Worm (Caenorhabditis elegans): ENCODE measurements around the gene hacd-1.
A peak's percentile ranks its signal among the peaks of the same experiment; 100 is the strongest.

hacd-1 gene

DNA sequence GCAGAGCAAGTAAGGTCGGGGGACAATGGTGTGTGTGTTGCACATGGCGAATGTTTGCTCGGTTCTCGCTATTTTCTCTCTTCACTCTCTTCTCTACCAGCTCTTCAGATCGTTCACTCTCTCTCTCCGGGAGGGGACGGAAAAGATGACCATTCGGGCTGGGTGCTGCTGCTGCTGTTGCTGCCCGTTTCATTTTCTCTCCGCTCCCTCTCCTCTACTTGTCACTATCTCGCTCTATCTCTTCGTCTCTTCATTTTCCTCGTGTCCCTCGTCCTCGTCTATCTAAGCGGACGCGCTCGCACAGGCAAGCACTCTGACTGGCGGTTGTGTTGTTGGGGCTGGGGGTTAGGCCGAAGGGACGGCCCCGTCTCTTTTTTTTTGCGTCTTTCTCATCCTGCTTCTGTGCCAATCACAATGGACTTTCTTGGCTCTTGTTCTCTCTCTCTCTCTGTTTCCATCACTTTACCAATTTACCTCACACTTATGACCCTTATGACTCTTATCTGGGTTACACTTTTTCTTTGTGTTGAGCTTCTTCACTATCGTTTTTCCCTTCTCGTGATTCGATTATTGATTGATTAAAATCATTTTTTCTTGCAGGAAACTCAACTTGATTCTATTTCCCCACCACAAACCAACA lies 14.4 kb downstream of the hacd-1 start, which contains the start of the genes F53E2.2 and unc-60 (continued):
- TF ChIP-seq zag-1 (tag; optimal IDR thresholded peaks at IDR 0.05) (peak; percentile 62), sem-4 (tag; optimal IDR thresholded peaks at IDR 0.05) (peak; percentile 35)

DNA sequence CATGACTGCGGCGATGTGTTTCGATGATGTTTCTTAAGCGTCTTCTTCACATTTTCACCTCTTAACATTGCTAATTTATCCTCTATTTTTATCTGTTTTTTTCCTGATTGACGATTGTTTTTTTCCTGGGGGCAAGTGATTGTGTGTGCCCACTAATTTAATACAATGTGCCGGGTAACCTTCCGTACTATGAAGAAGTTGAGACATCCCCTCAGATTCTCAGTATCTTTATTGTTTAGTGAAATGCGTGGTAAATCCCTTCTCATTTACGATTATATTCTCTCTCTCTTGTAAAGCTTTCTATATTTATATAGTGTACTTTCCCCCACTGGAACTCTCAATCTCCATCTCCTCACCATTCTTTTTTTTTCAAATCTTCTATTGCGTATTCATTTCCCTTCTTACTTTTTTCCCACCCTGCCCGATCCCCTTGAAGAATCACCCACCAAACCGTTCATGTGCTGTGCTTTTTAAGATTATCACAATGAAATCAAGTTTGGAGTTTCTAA lies 16.2 kb downstream of the hacd-1 start:
- TF ChIP-seq nhr-77 (tag; optimal IDR thresholded peaks at IDR 0.05) = no peak
- no peak for TF ChIP-seq unc-39 (tag; optimal IDR thresholded peaks at IDR 0.05)
- no peak for TF ChIP-seq egl-27 (tag; optimal IDR thresholded peaks at IDR 0.05)
- no peak for TF ChIP-seq sma-3 (GFP tag; optimal IDR thresholded peaks at IDR 0.05)
- no peak for TF ChIP-seq zag-1 (tag; optimal IDR thresholded peaks at IDR 0.05)
- no peak for TF ChIP-seq nhr-21 (tag; optimal IDR thresholded peaks at IDR 0.05)
- no peak for TF ChIP-seq Y55F3AM.14 (GFP tag; optimal IDR thresholded peaks at IDR 0.05)
- no peak for TF ChIP-seq nhr-129 (tag; optimal IDR thresholded peaks at IDR 0.05)
- TF ChIP-seq lsy-2 (tag; optimal IDR thresholded peaks at IDR 0.05) = no peak
- TF ChIP-seq skn-1 (tag; optimal IDR thresholded peaks at IDR 0.05) = no peak
- TF ChIP-seq ztf-11 (tag; optimal IDR thresholded peaks at IDR 0.05) = no peak
- TF ChIP-seq crh-2 (tag; optimal IDR thresholded peaks at IDR 0.05) = no peak
- no peak for TF ChIP-seq blmp-1 (tag; optimal IDR thresholded peaks at IDR 0.05; ENCODE audit: insufficient read depth)

DNA sequence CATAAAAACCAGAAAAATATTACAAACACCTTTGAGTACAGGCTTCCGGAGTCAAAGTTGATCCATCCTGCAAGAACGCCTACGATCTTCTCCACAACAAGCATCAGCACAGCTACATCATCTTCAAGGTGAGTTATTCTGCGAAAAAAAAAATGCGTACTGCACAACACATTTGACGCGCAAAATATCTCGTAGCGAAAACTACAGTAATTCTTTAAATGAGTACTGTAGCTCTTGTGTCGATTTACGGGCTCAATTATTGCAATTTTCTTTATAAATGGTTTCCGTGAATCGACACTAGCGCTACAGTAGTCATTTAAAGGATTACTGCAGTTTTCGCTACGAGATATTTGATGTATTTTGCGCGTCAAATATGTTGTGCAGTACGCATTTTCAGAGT lies 16.7 kb downstream of the hacd-1 start:
- TF ChIP-seq lin-11 (tag; optimal IDR thresholded peaks at IDR 0.05) (no peak), unc-55 (GFP tag; optimal IDR thresholded peaks at IDR 0.05) (no peak), sem-4 (tag; optimal IDR thresholded peaks at IDR 0.05) (no peak), unc-62 (GFP tag; optimal IDR thresholded peaks at IDR 0.05) (no peak), nhr-12 (tag; optimal IDR thresholded peaks at IDR 0.05) (no peak), fos-1 (tag; optimal IDR thresholded peaks at IDR 0.05) (no peak), nhr-129 (tag; optimal IDR thresholded peaks at IDR 0.05) (no peak), egl-27 (tag; optimal IDR thresholded peaks at IDR 0.05) (no peak), sma-9 (GFP tag; optimal IDR thresholded peaks at IDR 0.05) (no peak), sma-9 (tag; optimal IDR thresholded peaks at IDR 0.05) (no peak), ztf-1 (GFP tag; conservative IDR thresholded peaks at IDR 0.05) (no peak), mbf-1 (tag; optimal IDR thresholded peaks at IDR 0.05) (no peak), blmp-1 (tag; optimal IDR thresholded peaks at IDR 0.05; ENCODE audit: insufficient read depth) (no peak), nhr-23 (tag; optimal IDR thresholded peaks at IDR 0.05) (no peak)

DNA sequence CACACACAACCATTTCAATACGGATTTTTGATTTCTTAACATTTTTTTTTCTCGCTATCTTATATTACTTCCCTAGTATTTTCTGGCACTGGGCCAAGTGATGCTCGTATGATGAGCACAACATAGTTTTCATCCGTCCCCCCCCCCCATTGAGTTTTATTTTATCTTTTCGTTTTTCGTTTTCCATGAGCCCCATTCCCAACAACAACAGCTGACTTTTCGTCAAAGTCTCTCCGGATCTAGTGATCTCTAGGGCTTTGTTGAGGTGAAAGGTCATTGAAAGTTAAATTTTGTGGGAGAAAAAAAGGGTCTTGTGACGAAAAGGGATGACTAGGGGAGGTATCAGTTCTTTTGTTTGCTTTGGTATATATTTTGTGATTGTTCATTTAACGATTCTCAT lies 20.7 kb downstream of the hacd-1 start:
- peak; percentile 58 for TF ChIP-seq nhr-129 (tag; optimal IDR thresholded peaks at IDR 0.05)
- peak; percentile 58 for TF ChIP-seq F13H6.1 (tag; optimal IDR thresholded peaks at IDR 0.05)
- TF ChIP-seq sma-9 (GFP tag; optimal IDR thresholded peaks at IDR 0.05) = peak; percentile 6
- no peak for TF ChIP-seq sma-9 (tag; optimal IDR thresholded peaks at IDR 0.05)
- TF ChIP-seq snpc-4 (tag; optimal IDR thresholded peaks at IDR 0.05) = no peak

DNA sequence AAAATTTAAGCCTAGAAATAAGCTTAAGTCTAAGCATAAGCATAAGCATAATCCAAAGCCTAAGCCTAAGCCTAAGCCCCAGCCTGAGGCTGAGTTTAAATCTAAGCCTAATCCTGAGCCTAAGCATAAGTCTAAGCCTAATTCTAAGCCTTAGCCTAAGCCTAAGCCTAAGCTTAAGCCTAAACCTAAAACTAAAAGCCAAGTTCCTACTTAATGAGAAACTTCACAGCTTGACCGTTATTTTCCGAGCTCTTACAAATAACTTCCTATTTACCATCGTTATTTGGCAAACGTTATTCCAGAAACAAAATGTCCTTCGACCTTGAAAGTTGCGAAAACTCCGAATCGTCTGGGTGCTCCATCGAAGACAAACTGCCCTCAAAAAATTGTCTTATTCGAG lies 21.6 kb downstream of the hacd-1 start, which contains the start of gene C38C3.4:
C38C3.4 (plus strand) TSS at position 301 of the 400 bp plus-strand sequence.
- TF ChIP-seq mdl-1 (tag; optimal IDR thresholded peaks at IDR 0.05) (no peak), ztf-11 (tag; optimal IDR thresholded peaks at IDR 0.05) (no peak)

DNA sequence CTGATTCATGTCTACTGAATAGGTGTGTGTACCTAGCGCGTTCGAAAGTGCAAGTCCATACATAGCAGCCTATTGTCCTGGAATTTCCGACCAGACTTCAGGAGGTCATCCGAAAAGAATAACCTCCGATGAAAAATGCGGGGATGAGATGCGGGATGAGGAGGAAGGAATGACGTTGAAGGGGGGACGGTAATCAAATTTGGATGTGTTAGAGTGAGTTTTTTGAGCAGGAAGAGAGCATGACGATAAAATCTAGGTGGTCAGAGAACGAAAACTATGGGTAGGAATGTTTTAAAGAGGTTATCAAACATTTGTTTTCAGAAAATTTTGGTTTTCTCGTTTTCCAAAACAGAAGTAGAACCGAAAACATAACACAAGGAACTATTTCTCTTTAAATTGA lies 25.9 kb downstream of the hacd-1 start:
- peak; percentile 28 for TF ChIP-seq sma-9 (GFP tag; optimal IDR thresholded peaks at IDR 0.05)
- TF ChIP-seq sma-9 (tag; optimal IDR thresholded peaks at IDR 0.05) = no peak
- TF ChIP-seq blmp-1 (tag; optimal IDR thresholded peaks at IDR 0.05; ENCODE audit: insufficient read depth) = no peak
- no peak for TF ChIP-seq peb-1 (tag; optimal IDR thresholded peaks at IDR 0.05)
- no peak for TF ChIP-seq nhr-23 (tag; optimal IDR thresholded peaks at IDR 0.05)

DNA sequence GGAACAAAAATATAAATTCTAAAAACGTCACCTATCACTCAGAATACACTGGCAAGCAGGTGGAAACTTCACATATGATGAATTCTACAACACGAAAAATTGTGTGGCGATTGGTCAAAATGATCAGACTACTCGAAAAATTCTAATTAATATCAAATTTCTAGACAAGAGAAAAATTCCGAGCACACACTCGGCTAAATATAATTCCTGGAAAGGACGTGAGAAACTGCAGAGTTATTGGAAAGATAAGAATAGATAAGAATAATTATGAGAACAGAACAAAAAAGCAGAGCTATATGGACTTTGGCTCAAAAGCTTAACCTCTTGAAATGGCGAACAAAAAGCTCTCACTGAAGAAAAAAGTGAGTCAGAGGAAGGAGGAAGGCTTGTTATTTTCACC lies 27.1 kb downstream of the hacd-1 start:
- TF ChIP-seq alr-1 (tag; optimal IDR thresholded peaks at IDR 0.05) (no peak), ztf-4 (tag; optimal IDR thresholded peaks at IDR 0.05) (no peak), nhr-77 (tag; optimal IDR thresholded peaks at IDR 0.05) (no peak), lsy-2 (tag; optimal IDR thresholded peaks at IDR 0.05) (no peak), C34F6.9 (tag; optimal IDR thresholded peaks at IDR 0.05) (no peak), Y55F3AM.14 (GFP tag; optimal IDR thresholded peaks at IDR 0.05) (no peak)

Data from whole organism, L2 larva.